Worm (Caenorhabditis elegans) whole organism, late embryonic: ENCODE results near the gene R01H2.8.

Source experiments
- ama-1 ChIP-seq: fragments of 150-350 bp; optimal IDR thresholded peaks from 2 replicates; lab custom pipeline; 2014
- ceh-22 ChIP-seq: sonication (generic microtip); optimal IDR thresholded peaks from 2 replicates; lab custom pipeline; 2017; ENCODE audit warnings: missing biosample characterization, missing genetic modification characterization
- gmeb-2 ChIP-seq: sonication (generic microtip); optimal IDR thresholded peaks from 2 replicates; lab custom pipeline; 2016; ENCODE audit warnings: missing genetic modification characterization, inconsistent platforms, missing compliant biosample characterization

- TF ChIP-seq ceh-22 (tag; lab: Kevin White, UChicago) (no peak), ama-1 (lab: Kevin White, UChicago) (no peak), gmeb-2 (no peak)
These were observed 47.7 kb upstream of the R01H2.8 start, which contains the start of gene rfl-1 for ce11 chrIII:7021156-7021637.
